Fruit fly (Drosophila melanogaster) ovary, adult (tissue): Measurements from ENCODE around the gene Muc91C.

ENCODE experiments used
- CG17801 ChIP-seq: fragments of 200-800 bp; optimal IDR thresholded peaks from 2 replicates; lab custom pipeline; 2019; ENCODE audit warnings: missing biosample characterization, mild to moderate bottlenecking, missing genetic modification characterization, moderate library complexity; ENCODE audit not compliant: partially characterized antibody

Muc91C gene

dm6 chr3R:18706289-18706688 lies 13.8 kb upstream of the Muc91C start:
- TF ChIP-seq CG17801 (GFP tag; lab: Kevin White, UChicago) = no peak

dm6 chr3R:18705150-18705549 lies 12.6 kb upstream of the Muc91C start, which contains the start of the genes ChAT and VAChT:
Gene ChAT (plus strand): TSS chr3R:18705501.
Gene VAChT (plus strand): TSS chr3R:18705501.
- TF ChIP-seq CG17801 (GFP tag; lab: Kevin White, UChicago) = no peak

dm6 chr3R:18703514-18703913 lies 11.0 kb upstream of the Muc91C start:
- no peak for TF ChIP-seq CG17801 (GFP tag; lab: Kevin White, UChicago)

dm6 chr3R:18698855-18699569 lies 6.5 kb upstream of the Muc91C start:
- TF ChIP-seq CG17801 (GFP tag; lab: Kevin White, UChicago) = no peak

dm6 chr3R:18694952-18695351 lies 2.4 kb upstream of the Muc91C start, which contains the start of gene CG34282:
Gene CG34282 (plus strand): TSS chr3R:18695252.
- TF ChIP-seq CG17801 (GFP tag; lab: Kevin White, UChicago) = no peak

- TF ChIP-seq CG17801 (GFP tag; lab: Kevin White, UChicago) = no peak
Measured at dm6 chr3R:18693611-18694010, 1.1 kb upstream of the Muc91C start, which contains the start of gene CG14300. Gene CG14300 (minus strand): TSS chr3R:18693711.

dm6 chr3R:18681054-18681453 lies 11.5 kb downstream of the Muc91C start:
- TF ChIP-seq CG17801 (GFP tag; lab: Kevin White, UChicago) = no peak

- no peak for TF ChIP-seq CG17801 (GFP tag; lab: Kevin White, UChicago)
Measured at dm6 chr3R:18680332-18680731, 12.2 kb downstream of the Muc91C start, which contains the start of the genes CG46318 and ChT. Gene CG46318 (plus strand): TSS chr3R:18680604. Gene ChT (plus strand): TSS chr3R:18680604.

DNA sequence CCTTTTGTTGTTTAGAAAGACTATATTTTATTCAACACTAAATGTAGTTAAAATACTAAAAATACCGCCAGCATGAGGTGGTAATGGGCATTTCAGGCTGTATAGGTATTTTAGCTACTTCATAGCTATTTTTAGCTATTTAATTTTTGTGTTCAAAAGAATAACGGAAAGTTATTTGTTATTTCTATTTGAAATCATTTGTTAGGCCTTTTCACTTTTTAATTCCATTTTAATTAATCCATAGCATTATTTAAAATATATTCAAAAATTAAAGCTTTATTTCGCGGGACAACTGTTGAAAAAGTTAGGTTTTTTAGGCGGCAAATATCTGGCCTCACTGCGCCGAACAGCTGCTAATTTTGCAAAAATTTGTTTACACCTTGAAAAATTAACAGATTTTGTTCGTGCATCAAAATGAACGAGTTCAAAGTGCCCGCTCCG lies 15.0 kb downstream of the Muc91C start, which contains the start of the genes dind and CG7706:
dind (minus strand) TSS at position 40 of the 441 bp plus-strand sequence.
CG7706 (plus strand) TSS at position 319 of the 441 bp plus-strand sequence.
- no peak for TF ChIP-seq CG17801 (GFP tag; lab: Kevin White, UChicago)

DNA sequence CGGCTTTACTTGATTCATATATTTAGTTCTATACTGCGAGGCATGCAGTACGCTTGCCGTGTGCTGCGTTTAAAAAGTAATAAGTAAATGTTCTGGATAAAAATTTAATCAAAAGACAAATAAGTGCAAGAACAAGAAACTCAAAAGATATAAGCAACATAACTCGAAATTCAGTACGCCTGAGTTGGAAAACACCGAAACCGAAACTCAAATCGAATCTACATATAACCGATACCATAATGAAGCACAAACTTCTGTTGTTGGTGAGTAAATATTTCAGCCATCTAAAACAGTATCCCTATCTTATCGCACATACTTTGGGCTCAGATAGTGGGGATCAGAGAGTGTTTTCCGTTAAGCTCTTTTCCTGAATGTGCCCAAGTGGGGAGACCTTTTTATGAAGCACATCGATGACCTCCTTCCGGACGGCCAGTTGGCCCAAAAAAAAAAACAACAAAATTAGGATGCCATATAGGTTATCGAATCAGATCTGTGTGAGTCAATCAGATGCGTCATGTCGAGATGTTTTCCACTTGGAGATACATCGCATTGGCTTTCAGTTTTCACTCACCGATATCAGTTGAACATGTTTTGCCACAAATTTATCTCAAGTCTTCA lies 21.3 kb downstream of the Muc91C start, which contains the start of gene CG31230:
CG31230 (plus strand) TSS at position 568 of the 618 bp plus-strand sequence.
- no peak for TF ChIP-seq CG17801 (GFP tag; lab: Kevin White, UChicago)

DNA sequence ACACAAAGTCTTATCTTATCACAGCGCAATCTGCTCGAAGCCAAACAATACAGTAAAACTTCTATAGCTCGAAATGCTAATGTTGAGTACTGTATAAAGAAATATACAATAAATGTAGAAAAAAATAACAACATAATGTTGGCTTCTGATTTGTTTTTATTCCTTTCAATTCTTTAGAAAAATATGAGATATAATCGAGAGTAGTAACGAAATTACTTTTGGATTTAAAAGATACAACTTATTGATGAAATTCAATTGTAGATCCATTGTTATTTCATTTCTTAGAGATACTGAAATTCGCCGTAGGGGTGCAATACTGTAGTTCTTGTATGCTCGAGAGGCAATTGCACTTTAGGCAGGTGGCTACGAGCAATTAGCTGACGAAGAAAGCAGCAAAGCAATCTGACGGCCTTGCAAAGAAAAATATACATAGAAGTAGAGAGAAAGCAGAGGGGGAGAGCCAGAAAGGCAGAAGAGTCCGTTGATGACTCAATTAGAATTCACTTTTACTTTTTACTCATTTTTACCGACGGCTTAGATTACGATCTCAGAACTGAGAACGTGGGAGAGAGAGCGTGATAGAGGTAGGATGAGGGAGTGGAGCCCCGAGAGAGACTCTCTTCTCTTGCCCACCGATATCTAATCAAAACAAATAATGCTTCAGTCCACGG lies 21.9 kb downstream of the Muc91C start:
- TF ChIP-seq CG17801 (GFP tag; lab: Kevin White, UChicago) = peak; percentile 72

DNA sequence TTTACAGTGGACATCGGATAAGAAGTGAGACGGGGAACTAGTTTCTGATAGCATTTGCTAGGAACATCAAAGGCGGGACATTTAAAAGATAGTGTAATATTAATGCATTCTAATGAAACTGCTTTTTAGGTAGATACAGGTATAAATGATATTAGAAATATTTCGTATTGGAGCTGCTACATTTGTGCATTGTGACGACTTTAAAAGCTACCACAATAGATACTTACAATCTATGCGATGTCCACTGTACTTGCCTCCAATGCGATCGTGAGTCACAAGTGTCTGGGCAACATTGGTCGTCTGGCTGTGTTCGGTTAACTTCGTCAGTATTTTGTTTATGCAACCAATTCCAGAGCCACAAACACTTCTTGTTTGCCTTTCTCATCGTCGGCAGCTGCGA lies 22.7 kb downstream of the Muc91C start:
- TF ChIP-seq CG17801 (GFP tag; lab: Kevin White, UChicago) = no peak

dm6 chr3R:18669152-18669551 lies 23.4 kb downstream of the Muc91C start, which contains the start of gene CG7702:
Gene CG7702 (plus strand): TSS chr3R:18669390.
- TF ChIP-seq CG17801 (GFP tag; lab: Kevin White, UChicago) = no peak

DNA sequence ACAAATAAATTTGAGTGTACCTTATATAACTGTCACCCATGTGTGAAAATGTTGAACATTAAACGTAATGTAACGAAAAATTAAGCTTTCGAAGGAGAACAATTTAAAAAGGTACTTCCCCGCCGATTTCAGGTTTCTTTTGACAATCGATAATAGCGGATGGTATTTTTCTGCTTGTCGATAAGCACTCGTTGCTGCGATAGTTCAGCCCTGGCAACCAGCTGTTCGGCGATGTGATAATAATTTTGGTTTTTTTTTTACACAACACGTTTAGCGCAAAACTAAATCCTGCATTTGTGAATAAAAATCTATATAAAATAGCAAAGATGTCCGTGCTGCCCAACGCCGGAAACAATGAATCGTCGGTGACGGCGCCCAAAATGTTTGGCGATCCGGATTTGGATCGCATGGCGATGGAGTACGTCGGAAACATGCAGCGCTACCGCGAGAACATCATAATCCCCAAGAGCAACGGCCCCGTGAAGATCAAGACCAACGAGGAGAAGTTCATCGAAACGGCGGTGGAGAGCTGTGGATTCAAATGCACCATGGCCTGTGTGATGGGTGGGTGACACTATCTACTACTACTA lies 24.8 kb downstream of the Muc91C start, which contains the start of gene CG31229:
CG31229 (plus strand) TSS at position 194 of the 590 bp plus-strand sequence.
- no peak for TF ChIP-seq CG17801 (GFP tag; lab: Kevin White, UChicago)
